Fruit fly (Drosophila melanogaster) ovary, adult (tissue): ENCODE measurements around the gene CG3769.

ENCODE experiments used
- CG17801 ChIP-seq: fragments of 200-800 bp; optimal IDR thresholded peaks from 2 replicates; lab custom pipeline; 2019; ENCODE audit warnings: missing biosample characterization, mild to moderate bottlenecking, missing genetic modification characterization, moderate library complexity; ENCODE audit not compliant: partially characterized antibody

CG3769 gene

dm6 chr2L:9435099-9435498 is at the start of gene CG3769:
Gene CG3769, plus strand, starts transcription at chr2L:9435399.
- no peak for TF ChIP-seq CG17801 (GFP tag; lab: Kevin White, UChicago)

DNA sequence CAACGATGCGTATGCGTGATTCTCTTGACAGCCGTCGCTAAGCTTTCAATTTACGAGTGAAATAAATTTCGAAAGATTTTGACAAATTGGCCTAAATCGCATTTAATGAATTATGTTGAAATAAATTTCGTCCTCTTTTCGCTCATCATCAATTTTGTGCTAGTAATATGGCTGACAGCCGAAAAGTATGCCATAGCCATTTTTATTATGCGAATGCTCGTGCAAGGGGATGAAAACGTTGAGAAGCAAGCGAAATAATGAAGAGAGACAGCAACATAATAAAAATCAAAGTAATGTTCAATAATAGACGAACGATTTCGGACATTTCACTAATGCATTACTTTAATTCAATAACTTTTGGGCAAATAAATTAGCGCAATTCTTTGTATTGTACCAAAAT is 48.9 kb upstream of the CG3769 start:
- no peak for TF ChIP-seq CG17801 (GFP tag; lab: Kevin White, UChicago)

DNA sequence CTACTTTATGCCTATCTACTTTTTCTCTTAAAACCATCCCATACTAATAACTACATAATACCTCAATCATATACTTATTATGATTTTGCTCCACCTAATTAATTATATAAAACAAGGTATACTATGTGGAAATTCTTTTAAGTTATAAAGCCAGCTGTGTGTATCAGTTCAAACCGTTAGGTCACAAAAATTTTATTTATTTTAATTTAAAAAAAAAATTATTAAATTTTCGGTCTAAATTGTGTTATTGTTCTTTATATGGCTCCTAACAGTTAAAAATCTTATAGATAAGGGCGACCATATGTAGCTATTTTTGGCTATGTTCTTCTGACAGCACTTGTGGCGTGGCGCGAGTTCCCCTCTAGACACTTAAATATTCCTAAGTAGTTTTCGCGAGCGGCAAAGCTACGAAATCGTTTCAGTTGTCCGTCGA is 47.9 kb upstream of the CG3769 start, which contains the start of gene Aldh:
Gene Aldh (plus strand): TSS at position 150 of the 433 bp plus-strand sequence.
- TF ChIP-seq CG17801 (GFP tag; lab: Kevin White, UChicago) = peak; percentile 81

- TF ChIP-seq CG17801 (GFP tag; lab: Kevin White, UChicago) = peak; percentile 80
Measured at dm6 chr2L:9388013-9388605, 47.1 kb upstream of the CG3769 start.

DNA sequence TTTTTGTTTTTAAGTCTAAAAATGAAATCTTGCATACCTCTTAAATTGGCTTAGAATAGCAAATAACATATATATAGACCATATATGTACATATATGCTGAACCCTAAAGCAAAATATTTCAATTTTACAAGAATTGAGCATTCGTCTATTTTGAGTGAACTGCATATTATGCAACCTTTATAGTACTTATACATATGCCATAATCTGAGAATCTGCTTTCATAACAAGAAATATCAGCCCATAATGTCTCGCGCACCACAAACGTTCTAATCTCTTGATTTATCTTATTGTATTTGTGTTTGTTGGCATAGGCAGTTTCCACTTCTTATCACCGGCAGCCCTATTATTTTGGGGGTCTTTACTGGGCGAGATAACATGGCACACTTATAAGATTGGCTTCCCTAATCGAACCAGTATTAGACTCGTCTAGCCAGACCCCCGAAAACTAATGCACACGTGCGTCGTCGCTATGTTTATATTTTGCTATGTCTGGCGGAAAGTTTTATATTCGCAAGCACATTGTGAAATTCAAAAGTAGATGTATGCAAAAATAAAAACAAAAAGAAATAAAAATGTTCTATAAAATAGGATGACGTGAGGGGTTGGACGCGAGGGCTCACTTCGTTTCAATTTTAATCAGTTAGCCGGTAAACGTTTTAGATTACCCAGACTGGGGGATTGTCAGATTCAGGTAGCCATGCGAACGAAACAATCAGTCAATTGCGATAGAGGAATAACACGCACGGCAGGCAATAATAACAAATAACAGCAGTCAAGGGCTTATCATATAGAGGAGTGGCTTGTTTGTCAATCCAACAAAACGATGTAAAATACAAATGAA is 46.1 kb upstream of the CG3769 start:
- no peak for TF ChIP-seq CG17801 (GFP tag; lab: Kevin White, UChicago)

- no peak for TF ChIP-seq CG17801 (GFP tag; lab: Kevin White, UChicago)
Measured at dm6 chr2L:9396396-9396795, 38.8 kb upstream of the CG3769 start.

DNA sequence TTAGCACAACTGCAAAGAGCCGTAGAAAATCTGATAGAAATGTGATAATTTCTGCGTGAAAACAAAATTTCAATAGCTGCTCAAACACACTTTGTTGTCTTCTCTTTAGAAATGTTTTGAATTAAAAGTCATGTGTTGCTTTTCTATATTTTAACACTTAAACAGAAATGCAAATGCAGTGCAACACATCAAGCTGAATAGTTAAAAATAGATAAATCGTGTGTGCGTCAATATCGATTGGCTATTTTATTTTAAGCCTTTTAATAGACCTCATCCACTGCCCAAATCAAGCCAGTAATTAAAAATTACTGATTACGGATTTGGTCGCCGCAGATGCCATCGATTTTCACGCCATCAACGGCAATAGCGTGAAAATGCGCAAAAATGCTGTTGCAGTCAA is 37.3 kb upstream of the CG3769 start, which contains the start of gene CG4438:
Gene CG4438 (minus strand): TSS at position 101 of the 400 bp plus-strand sequence.
- no peak for TF ChIP-seq CG17801 (GFP tag; lab: Kevin White, UChicago)

DNA sequence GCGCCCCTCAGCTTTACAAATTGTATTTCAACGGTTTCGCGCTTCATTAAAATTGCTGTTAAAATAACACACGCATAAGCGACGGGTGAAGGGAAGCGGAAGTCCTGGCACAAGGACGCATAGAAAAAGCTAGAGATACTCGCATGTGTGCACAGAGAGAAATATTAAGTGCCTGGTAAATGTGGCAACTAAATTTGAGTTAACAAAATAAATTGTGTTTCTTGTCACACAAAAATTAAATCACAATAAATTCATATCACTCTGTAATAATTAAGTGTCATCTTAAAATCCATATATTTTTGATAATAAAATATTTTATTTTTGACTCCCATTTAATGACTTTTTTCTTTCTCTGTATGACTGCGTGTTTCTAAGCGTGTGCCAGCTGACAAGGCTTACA is 35.0 kb upstream of the CG3769 start:
- no peak for TF ChIP-seq CG17801 (GFP tag; lab: Kevin White, UChicago)

- TF ChIP-seq CG17801 (GFP tag; lab: Kevin White, UChicago) = no peak
Measured at dm6 chr2L:9415053-9415452, 20.1 kb upstream of the CG3769 start, which contains the start of gene Shawl. Gene Shawl, minus strand, starts transcription at chr2L:9415156.

DNA sequence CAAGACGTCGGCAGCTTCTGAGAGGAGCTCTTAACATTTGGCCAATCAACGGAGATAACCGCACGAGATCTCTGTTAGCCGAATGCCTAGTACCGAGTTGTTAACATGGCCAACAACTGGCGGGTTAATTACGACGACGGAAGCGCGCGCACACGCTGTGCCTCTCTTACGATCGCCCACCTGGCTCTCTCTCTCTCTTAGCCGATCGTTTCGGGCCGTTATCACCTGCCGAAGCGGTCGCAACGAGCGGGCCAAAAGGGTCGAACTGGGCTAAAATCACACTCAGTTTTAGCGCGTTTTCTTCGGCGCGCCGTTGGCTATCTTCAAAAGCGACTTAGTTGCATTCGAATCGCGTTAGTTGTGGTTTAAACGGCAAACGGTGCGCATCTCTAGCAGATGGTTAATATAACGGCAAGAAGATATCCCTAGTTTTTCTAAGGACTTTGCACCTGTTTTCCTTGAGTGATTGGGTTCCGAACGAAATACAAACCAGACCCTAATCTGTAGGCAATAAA is 18.9 kb upstream of the CG3769 start, which contains the start of gene Mco1:
Gene Mco1 (plus strand): TSS at position 345 of the 515 bp plus-strand sequence.
- TF ChIP-seq CG17801 (GFP tag; lab: Kevin White, UChicago) = no peak

dm6 chr2L:9420660-9421059 is 14.5 kb upstream of the CG3769 start:
- no peak for TF ChIP-seq CG17801 (GFP tag; lab: Kevin White, UChicago)

- TF ChIP-seq CG17801 (GFP tag; lab: Kevin White, UChicago) = no peak
Measured at dm6 chr2L:9421312-9421711, 13.9 kb upstream of the CG3769 start.

DNA sequence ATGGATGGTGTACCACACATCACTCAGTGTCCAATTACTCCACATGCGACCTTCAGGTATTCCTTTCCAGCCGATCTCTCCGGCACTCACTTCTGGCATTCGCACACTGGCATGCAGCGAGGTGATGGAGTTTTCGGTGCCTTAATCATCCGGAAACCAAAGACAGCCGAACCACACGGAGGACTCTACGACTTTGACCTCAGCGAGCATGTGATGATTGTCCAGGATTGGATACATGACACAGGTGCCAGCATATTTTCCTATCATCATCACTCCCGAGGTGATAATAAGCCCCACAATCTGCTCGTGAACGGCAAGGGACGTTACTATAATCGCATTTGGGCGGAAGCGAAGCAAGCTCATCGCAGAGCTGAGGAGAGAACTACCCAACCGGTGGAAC is 11.0 kb upstream of the CG3769 start:
- no peak for TF ChIP-seq CG17801 (GFP tag; lab: Kevin White, UChicago)

- TF ChIP-seq CG17801 (GFP tag; lab: Kevin White, UChicago) = no peak
Measured at dm6 chr2L:9426534-9426933, 8.7 kb upstream of the CG3769 start, which contains the start of gene Fbp2. Gene Fbp2, plus strand, starts transcription at chr2L:9426784.

dm6 chr2L:9427570-9427969 is 7.6 kb upstream of the CG3769 start, which contains the start of gene CG42847:
Gene CG42847, plus strand, starts transcription at chr2L:9427870.
- no peak for TF ChIP-seq CG17801 (GFP tag; lab: Kevin White, UChicago)
